Worm (Caenorhabditis elegans) whole organism, late embryonic: Measurements from ENCODE around the gene gmeb-2.

Source experiments
- C08G9.2 ChIP-seq: sonication (generic microtip); optimal IDR thresholded peaks from 2 replicates; lab custom pipeline; 2016; ENCODE audit warnings: mild to moderate bottlenecking, missing genetic modification characterization, moderate library complexity, missing compliant biosample characterization
- F13H6.1 ChIP-seq: sonication (generic microtip); optimal IDR thresholded peaks from 2 replicates; lab custom pipeline; 2016; ENCODE audit warnings: missing genetic modification characterization, missing compliant biosample characterization
- T23F11.4 ChIP-seq: fragments of 200-800 bp; sonication (Bioruptor generic); optimal IDR thresholded peaks from 2 replicates; lab custom pipeline; 2018; ENCODE audit warnings: mild to moderate bottlenecking, missing genetic modification characterization, missing compliant biosample characterization
- ahr-1 ChIP-seq: sonication (generic microtip); optimal IDR thresholded peaks from 2 replicates; lab custom pipeline; 2016; ENCODE audit warnings: missing genetic modification characterization, missing compliant biosample characterization
- ceh-14 ChIP-seq: sonication (generic microtip); optimal IDR thresholded peaks from 2 replicates; lab custom pipeline; 2016; ENCODE audit warnings: missing genotype, missing genetic modification characterization, missing compliant biosample characterization
- ceh-18 ChIP-seq: sonication (generic microtip); optimal IDR thresholded peaks from 2 replicates; lab custom pipeline; 2016; ENCODE audit warnings: missing genetic modification characterization, missing compliant biosample characterization
- ceh-19 ChIP-seq: fragments of 200-800 bp; sonication (Bioruptor generic); optimal IDR thresholded peaks from 2 replicates; lab custom pipeline; 2018; ENCODE audit warnings: mild to moderate bottlenecking, missing genetic modification characterization, missing compliant biosample characterization
- ceh-2 ChIP-seq: sonication (generic microtip); optimal IDR thresholded peaks from 2 replicates; lab custom pipeline; 2016; ENCODE audit warnings: missing genotype, missing genetic modification characterization, missing compliant biosample characterization
- ceh-24 ChIP-seq: sonication (generic microtip); optimal IDR thresholded peaks from 2 replicates; lab custom pipeline; 2016; ENCODE audit warnings: mild to moderate bottlenecking, missing genetic modification characterization, missing compliant biosample characterization
- ceh-30 ChIP-seq: fragments of 150-350 bp; optimal IDR thresholded peaks from 2 replicates; lab custom pipeline; 2014; ENCODE audit warnings: missing biosample characterization, missing genetic modification characterization
- ceh-31 ChIP-seq: sonication (generic microtip); optimal IDR thresholded peaks from 2 replicates; lab custom pipeline; 2016; ENCODE audit warnings: missing genetic modification characterization, missing compliant biosample characterization
- ceh-6 ChIP-seq: fragments of 200-800 bp; sonication (Bioruptor generic); optimal IDR thresholded peaks from 2 replicates; lab custom pipeline; 2018; ENCODE audit warnings: mild to moderate bottlenecking, missing genetic modification characterization, missing compliant biosample characterization
- ceh-9 ChIP-seq: sonication (generic microtip); optimal IDR thresholded peaks from 2 replicates; lab custom pipeline; 2016; ENCODE audit warnings: mild to moderate bottlenecking, missing genetic modification characterization, inconsistent platforms, missing compliant biosample characterization
- che-1 ChIP-seq: sonication (generic microtip); optimal IDR thresholded peaks from 2 replicates; lab custom pipeline; 2016; ENCODE audit warnings: mild to moderate bottlenecking, missing genetic modification characterization, missing compliant biosample characterization
- dve-1 ChIP-seq: sonication (generic microtip); optimal IDR thresholded peaks from 2 replicates; lab custom pipeline; 2017; ENCODE audit warnings: antibody characterized with exemption, mild to moderate bottlenecking, missing genetic modification characterization, missing compliant biosample characterization
- elt-2 ChIP-seq: sonication (generic microtip); optimal IDR thresholded peaks from 2 replicates; lab custom pipeline; 2016; ENCODE audit warnings: missing genetic modification reagents, missing genetic modification characterization, missing compliant biosample characterization
- elt-4 ChIP-seq: sonication (generic microtip); optimal IDR thresholded peaks from 2 replicates; lab custom pipeline; 2016; ENCODE audit warnings: missing genetic modification characterization, missing compliant biosample characterization
- ets-4 ChIP-seq: sonication (generic microtip); optimal IDR thresholded peaks from 2 replicates; lab custom pipeline; 2016; ENCODE audit warnings: missing genetic modification characterization, missing compliant biosample characterization
- fax-1 ChIP-seq: sonication (generic microtip); optimal IDR thresholded peaks from 2 replicates; lab custom pipeline; 2016; ENCODE audit warnings: missing genotype, missing genetic modification characterization, missing compliant biosample characterization
- fkh-6 ChIP-seq: sonication (generic microtip); optimal IDR thresholded peaks from 2 replicates; lab custom pipeline; 2016; ENCODE audit warnings: missing genetic modification characterization, missing compliant biosample characterization
- gmeb-2 ChIP-seq: sonication (generic microtip); optimal IDR thresholded peaks from 2 replicates; lab custom pipeline; 2016; ENCODE audit warnings: missing genetic modification characterization, inconsistent platforms, missing compliant biosample characterization
- hlh-13 ChIP-seq: fragments of 200-800 bp; sonication (Bioruptor generic); optimal IDR thresholded peaks from 2 replicates; lab custom pipeline; 2018; ENCODE audit warnings: mild to moderate bottlenecking, missing genetic modification characterization, missing compliant biosample characterization
- hlh-15 ChIP-seq: sonication (generic microtip); optimal IDR thresholded peaks from 2 replicates; lab custom pipeline; 2016; ENCODE audit warnings: missing genetic modification characterization, missing compliant biosample characterization
- hlh-30 ChIP-seq: sonication (generic microtip); optimal IDR thresholded peaks from 2 replicates; lab custom pipeline; 2017; ENCODE audit warnings: antibody characterized with exemption, missing genetic modification characterization, missing compliant biosample characterization; ENCODE audit not compliant: insufficient read depth
- hlh-8 ChIP-seq: sonication (generic microtip); optimal IDR thresholded peaks from 2 replicates; lab custom pipeline; 2016; ENCODE audit warnings: missing genotype, missing genetic modification characterization, missing compliant biosample characterization
- madf-2 ChIP-seq: sonication (generic microtip); optimal IDR thresholded peaks from 2 replicates; lab custom pipeline; 2017; ENCODE audit warnings: missing genetic modification characterization, missing compliant biosample characterization
- nfya-1 ChIP-seq: sonication (generic microtip); optimal IDR thresholded peaks from 2 replicates; lab custom pipeline; 2017; ENCODE audit warnings: missing genetic modification characterization, mild to moderate bottlenecking, missing compliant biosample characterization, antibody characterized with exemption, moderate library complexity
- pag-3 ChIP-seq: sonication (generic microtip); optimal IDR thresholded peaks from 2 replicates; lab custom pipeline; 2016; ENCODE audit warnings: missing compliant biosample characterization, missing genetic modification characterization, borderline replicate concordance
- pax-1 ChIP-seq: fragments of 150-350 bp; optimal IDR thresholded peaks from 2 replicates; lab custom pipeline; 2014; ENCODE audit warnings: missing biosample characterization, missing genetic modification characterization
- ref-2 ChIP-seq: sonication (generic microtip); optimal IDR thresholded peaks from 2 replicates; lab custom pipeline; 2016; ENCODE audit warnings: missing genetic modification characterization, missing compliant biosample characterization
- sdc-2 ChIP-seq: sonication (generic microtip); optimal IDR thresholded peaks from 2 replicates; lab custom pipeline; 2016; ENCODE audit warnings: missing genotype, missing genetic modification characterization, missing compliant biosample characterization
- sox-2 ChIP-seq: fragments of 200-800 bp; sonication (Bioruptor generic); IDR thresholded peaks from 2 replicates; pipeline ENCODE4 v1.3.6; 2022; ENCODE audit warnings: missing genetic modification reagents, missing genetic modification characterization, missing compliant biosample characterization
- tbx-2 ChIP-seq: sonication (generic microtip); optimal IDR thresholded peaks from 2 replicates; lab custom pipeline; 2016; ENCODE audit warnings: missing genetic modification characterization, missing compliant biosample characterization
- unc-3 ChIP-seq, 2 experiments: fragments of 200-800 bp in 1 of 2; sonication (Bioruptor generic) in 1 of 2; sonication (generic microtip) in 1 of 2; conservative IDR thresholded peaks in 1 of 2; optimal IDR thresholded peaks in 1 of 2; 2 replicates each; pipeline versions ENCODE4 v1.3.6 to Lab custom; 2016 to 2022; ENCODE audit warnings: missing compliant biosample characterization in 2 of 2, missing genetic modification characterization in 2 of 2, missing genetic modification reagents in 1 of 2
- unc-42 ChIP-seq: sonication (generic microtip); optimal IDR thresholded peaks from 2 replicates; lab custom pipeline; 2016; ENCODE audit warnings: missing genotype, missing genetic modification characterization, missing compliant biosample characterization

gmeb-2 gene

DNA sequence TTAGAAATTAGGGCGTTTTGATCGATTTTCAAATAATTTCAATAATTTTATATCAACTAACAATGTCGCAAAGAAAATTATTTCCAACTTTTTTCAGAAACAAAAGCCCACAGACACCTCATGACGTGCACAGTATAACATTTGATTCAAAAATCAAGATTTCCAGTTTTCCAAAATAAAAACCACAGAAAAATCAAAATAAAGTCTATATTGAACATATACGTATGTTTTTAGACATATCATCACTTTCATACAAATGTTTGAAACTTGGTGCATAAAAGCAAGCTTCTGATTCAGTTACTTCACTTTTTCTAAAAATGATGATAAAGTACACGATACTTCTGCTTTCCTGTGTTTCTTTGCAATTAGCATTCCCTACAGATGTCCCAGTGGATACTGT, 22.0 kb upstream of the gmeb-2 start, which contains the start of gene F53H4.2:
F53H4.2 (plus strand) TSS at position 301 of the 400 bp plus-strand sequence.
- no peak for TF ChIP-seq ahr-1 (tag; lab: Kevin White, UChicago)
- TF ChIP-seq pag-3, result no peak
- TF ChIP-seq sox-2, result no peak
- TF ChIP-seq C08G9.2 (tag; lab: Kevin White, UChicago), result no peak
- TF ChIP-seq fax-1 (tag; lab: Kevin White, UChicago), result no peak
- no peak for TF ChIP-seq ceh-30 (tag; lab: Kevin White, UChicago)
- TF ChIP-seq fkh-6 (tag; lab: Kevin White, UChicago), result no peak
- TF ChIP-seq sdc-2 (tag; lab: Kevin White, UChicago), result no peak
- TF ChIP-seq ceh-9 (tag; lab: Kevin White, UChicago), result no peak
- TF ChIP-seq madf-2 (tag; lab: Kevin White, UChicago), result no peak
- TF ChIP-seq T23F11.4 (GFP tag; lab: Kevin White, UChicago), result no peak
- TF ChIP-seq gmeb-2, result no peak
- no peak for TF ChIP-seq che-1 (tag; lab: Kevin White, UChicago)

DNA sequence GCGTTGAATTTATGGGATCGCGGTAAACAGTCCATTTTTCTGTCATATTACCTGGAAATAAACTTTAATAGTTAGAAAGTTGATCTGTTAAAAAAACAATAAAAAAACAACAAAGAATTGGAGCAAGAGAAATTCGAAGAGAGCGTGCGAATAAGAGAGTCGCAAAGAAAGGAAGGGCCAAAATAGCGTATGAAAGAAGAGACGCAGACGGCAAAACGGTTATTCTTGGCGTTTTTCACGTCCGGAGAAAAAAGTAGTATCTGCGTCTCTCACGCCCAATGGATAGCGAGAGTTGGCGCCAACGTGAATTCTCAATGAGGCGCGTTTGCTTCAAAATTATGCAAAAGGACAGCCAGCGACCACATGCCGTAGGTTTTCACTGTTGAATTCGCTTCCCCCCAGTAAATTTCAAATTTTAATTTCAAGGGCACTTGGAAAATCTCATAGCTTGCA, 18.3 kb upstream of the gmeb-2 start, which contains the start of gene F53H4.6:
F53H4.6 (minus strand) TSS at position 51 of the 453 bp plus-strand sequence.
- no peak for TF ChIP-seq C08G9.2 (tag; lab: Kevin White, UChicago)
- TF ChIP-seq ref-2, result peak; percentile 23
- TF ChIP-seq unc-3 (GFP tag; conservative IDR thresholded peaks at IDR 0.05; lab: Robert Waterston, UW), result no peak
- no peak for TF ChIP-seq unc-3 (tag; optimal IDR thresholded peaks at IDR 0.05; lab: Kevin White, UChicago)
- TF ChIP-seq dve-1 (tag; lab: Kevin White, UChicago), result no peak
- no peak for TF ChIP-seq ceh-9 (tag; lab: Kevin White, UChicago)
- TF ChIP-seq nfya-1 (tag; lab: Kevin White, UChicago), result peak; percentile 38
- TF ChIP-seq unc-42 (tag; lab: Kevin White, UChicago), result peak; percentile 11
- peak; percentile 4 for TF ChIP-seq pax-1
- TF ChIP-seq elt-4 (tag; lab: Kevin White, UChicago), result no peak
- peak; percentile 24 for TF ChIP-seq ceh-31 (tag; lab: Kevin White, UChicago)

ce11 chrX:15865868-15866555, 12.9 kb upstream of the gmeb-2 start, which contains the start of the genes csb-1 and F53H4.4:
Gene csb-1, minus strand, starts transcription at chrX:15865918.
Gene F53H4.4, plus strand, starts transcription at chrX:15866387.
- TF ChIP-seq ceh-31 (tag; lab: Kevin White, UChicago) (peak; percentile 76), ceh-14 (peak; percentile 15), fkh-6 (tag; lab: Kevin White, UChicago) (no peak), F13H6.1 (tag; lab: Kevin White, UChicago) (no peak), ceh-18 (tag; lab: Kevin White, UChicago) (peak; percentile 23), hlh-30 (tag; lab: Kevin White, UChicago) (peak; percentile 67), unc-3 (GFP tag; conservative IDR thresholded peaks at IDR 0.05; lab: Robert Waterston, UW) (no peak), unc-3 (tag; optimal IDR thresholded peaks at IDR 0.05; lab: Kevin White, UChicago) (no peak), tbx-2 (tag; lab: Kevin White, UChicago) (peak; percentile 32), ceh-9 (tag; lab: Kevin White, UChicago) (no peak), ceh-19 (no peak), nfya-1 (tag; lab: Kevin White, UChicago) (peak; percentile 9), ceh-24 (tag; lab: Kevin White, UChicago) (no peak), ceh-2 (tag; lab: Kevin White, UChicago) (no peak), hlh-13 (no peak), elt-2 (tag; lab: Kevin White, UChicago) (peak; percentile 7), gmeb-2 (no peak), ets-4 (tag; lab: Kevin White, UChicago) (peak; percentile 36)

ce11 chrX:15869589-15869988, 9.3 kb upstream of the gmeb-2 start:
- TF ChIP-seq ceh-2 (tag; lab: Kevin White, UChicago), result no peak
- TF ChIP-seq hlh-15 (tag; lab: Kevin White, UChicago), result no peak
- no peak for TF ChIP-seq pax-1
- TF ChIP-seq hlh-8 (tag; lab: Kevin White, UChicago), result no peak
- no peak for TF ChIP-seq ceh-6 (GFP tag; lab: Kevin White, UChicago)
- TF ChIP-seq madf-2 (tag; lab: Kevin White, UChicago), result no peak
